Worm (Caenorhabditis elegans): ENCODE data around the gene znf-474.

DNA sequence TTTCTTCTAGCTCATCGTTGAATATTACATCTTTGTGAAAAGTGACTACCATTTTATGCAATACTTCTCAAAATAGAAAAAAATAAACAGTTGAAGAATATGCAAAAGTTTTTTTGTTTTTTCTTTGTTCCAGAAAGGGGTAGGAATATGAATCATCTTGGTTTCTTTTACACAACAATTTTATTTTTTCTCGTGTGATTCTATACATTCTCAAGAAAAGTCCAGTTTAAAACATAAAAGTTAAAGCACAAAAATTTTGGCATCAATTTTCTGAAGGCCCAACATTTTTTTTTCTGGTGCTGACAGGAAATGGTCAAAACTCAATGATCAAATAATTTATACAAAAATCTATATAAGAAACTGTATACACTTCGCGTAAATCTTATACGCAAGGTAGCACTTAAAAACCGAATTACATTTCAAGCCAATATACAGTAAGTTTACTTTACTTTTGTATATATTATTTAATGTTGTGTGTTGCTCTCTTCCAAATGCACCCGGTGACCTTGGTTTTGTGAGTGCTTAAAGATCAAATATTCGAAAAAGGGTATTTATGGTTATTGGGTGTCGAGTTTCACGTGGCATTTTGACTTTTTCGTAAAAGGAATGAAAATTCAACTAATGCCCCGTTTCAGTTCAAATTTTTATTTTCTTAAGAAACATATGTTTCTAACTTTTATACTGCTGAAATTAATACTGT lies 41.1 kb upstream of the znf-474 start, which contains the start of the genes W03G11.2 and lgc-13:
- TF ChIP-seq F52B5.7 (tag; optimal IDR thresholded peaks at IDR 0.05) = no peak
- no peak for TF ChIP-seq pha-4 (tag; optimal IDR thresholded peaks at IDR 0.05)

Measured in whole organism, young adult.